Worm (Caenorhabditis elegans) whole organism, L4 larva: ENCODE data around the gene old-2.
"Not testable (repeated sequence)": the region's sequence is repeated elsewhere in the genome, so short reads cannot be mapped to it uniquely, and the experiment has no call there.

Experiments used
- D1046.2 ChIP-seq: fragments of 200-800 bp; sonication (Bioruptor generic); IDR thresholded peaks from 2 replicates; pipeline ENCODE4 v1.3.6; 2022; ENCODE audit warnings: missing genetic modification characterization, missing compliant biosample characterization
- T26A8.4 ChIP-seq: fragments of 200-800 bp; sonication (Bioruptor generic); IDR thresholded peaks from 2 replicates; pipeline ENCODE4 v1.3.6; 2022; ENCODE audit warnings: missing genetic modification characterization, missing compliant biosample characterization
- Y105C5A.15 ChIP-seq: fragments of 200-800 bp; sonication (Bioruptor generic); IDR thresholded peaks from 2 replicates; pipeline ENCODE4 v1.3.6; 2022; ENCODE audit warnings: missing genetic modification characterization, missing compliant biosample characterization
- Y48G9A.11 ChIP-seq: fragments of 200-800 bp; sonication (Bioruptor generic); IDR thresholded peaks from 2 replicates; pipeline ENCODE4 v1.3.6; 2022; ENCODE audit warnings: missing genetic modification reagents, missing genetic modification characterization, missing compliant biosample characterization
- Y75B8A.6 ChIP-seq: fragments of 200-800 bp; sonication (Bioruptor generic); IDR thresholded peaks from 2 replicates; pipeline ENCODE4 v1.3.6; 2022; ENCODE audit warnings: missing genetic modification reagents, missing genetic modification characterization, missing compliant biosample characterization
- aha-1 ChIP-seq: fragments of 150-350 bp; peaks from one replicate; lab custom pipeline; 2014; ENCODE audit warnings: missing biosample characterization, missing genetic modification characterization
- aly-2 ChIP-seq: sonication (generic microtip); optimal IDR thresholded peaks from 2 replicates; lab custom pipeline; 2018; ENCODE audit warnings: missing biosample characterization, missing genetic modification characterization
- ceh-32 ChIP-seq: sonication (generic microtip); optimal IDR thresholded peaks from 2 replicates; lab custom pipeline; 2016; ENCODE audit warnings: mild to moderate bottlenecking, missing genetic modification characterization, missing compliant biosample characterization; ENCODE audit not compliant: poor library complexity
- ceh-44 ChIP-seq: fragments of 200-800 bp; sonication (Bioruptor generic); IDR thresholded peaks from 2 replicates; pipeline ENCODE4 v1.3.6; 2022; ENCODE audit warnings: missing genetic modification reagents, missing genetic modification characterization, missing compliant biosample characterization
- daf-12 ChIP-seq: fragments of 150-350 bp; optimal IDR thresholded peaks from 2 replicates; lab custom pipeline; 2014; ENCODE audit warnings: missing biosample characterization, missing genetic modification reagents, missing genetic modification characterization
- daf-8 ChIP-seq: fragments of 200-800 bp; sonication (Bioruptor generic); IDR thresholded peaks from 2 replicates; pipeline ENCODE4 v1.3.6; 2022; ENCODE audit warnings: missing genetic modification characterization, missing compliant biosample characterization
- dmd-6 ChIP-seq: fragments of 200-800 bp; sonication (Bioruptor generic); IDR thresholded peaks from 2 replicates; pipeline ENCODE4 v1.3.6; 2022; ENCODE audit warnings: missing genetic modification reagents, missing genetic modification characterization, missing compliant biosample characterization
- dmd-9 ChIP-seq: fragments of 200-800 bp; sonication (Bioruptor generic); IDR thresholded peaks from 2 replicates; pipeline ENCODE4 v1.3.6; 2022; ENCODE audit warnings: missing genetic modification reagents, missing genetic modification characterization, missing compliant biosample characterization
- dve-1 ChIP-seq: sonication (generic microtip); optimal IDR thresholded peaks from 2 replicates; lab custom pipeline; 2017; ENCODE audit warnings: antibody characterized with exemption, mild to moderate bottlenecking, missing genetic modification characterization, missing compliant biosample characterization; ENCODE audit not compliant: insufficient read depth
- fkh-10 ChIP-seq: fragments of 150-350 bp; optimal IDR thresholded peaks from 2 replicates; lab custom pipeline; 2014; ENCODE audit warnings: missing biosample characterization, missing genetic modification reagents, missing genetic modification characterization
- hlh-11 ChIP-seq: fragments of 200-800 bp; sonication (Bioruptor generic); optimal IDR thresholded peaks from 2 replicates; lab custom pipeline; 2018; ENCODE audit warnings: mild to moderate bottlenecking, missing genetic modification characterization, missing compliant biosample characterization
- lim-7 ChIP-seq: fragments of 200-800 bp; sonication (Bioruptor generic); IDR thresholded peaks from 2 replicates; pipeline ENCODE4 v1.3.6; 2022; ENCODE audit warnings: missing genetic modification characterization, missing compliant biosample characterization
- lin-15B ChIP-seq: fragments of 150-350 bp; sonication (generic microtip); optimal IDR thresholded peaks from 3 replicates; lab custom pipeline; 2014; ENCODE audit warnings: missing biosample characterization, missing genetic modification characterization
- lin-38 ChIP-seq: fragments of 200-800 bp; sonication (Bioruptor generic); IDR thresholded peaks from 2 replicates; pipeline ENCODE4 v1.3.6; 2022; ENCODE audit warnings: missing genetic modification reagents, missing genetic modification characterization, missing compliant biosample characterization
- lin-39 ChIP-seq: fragments of 150-350 bp; optimal IDR thresholded peaks from 2 replicates; lab custom pipeline; 2014; ENCODE audit warnings: missing biosample characterization, missing genetic modification reagents, missing genetic modification characterization
- madf-9 ChIP-seq: fragments of 200-800 bp; sonication (Bioruptor generic); conservative IDR thresholded peaks from 2 replicates; pipeline ENCODE4 v1.3.6; 2022; ENCODE audit warnings: missing genetic modification reagents, missing genetic modification characterization, missing compliant biosample characterization
- nhr-237 ChIP-seq: sonication (generic microtip); optimal IDR thresholded peaks from 2 replicates; lab custom pipeline; 2017; ENCODE audit warnings: missing biosample characterization, missing genetic modification characterization
- nhr-41 ChIP-seq: fragments of 200-800 bp; sonication (Bioruptor generic); IDR thresholded peaks from 2 replicates; pipeline ENCODE4 v1.3.6; 2022; ENCODE audit warnings: missing genetic modification reagents, missing genetic modification characterization, missing compliant biosample characterization
- nhr-42 ChIP-seq: fragments of 200-800 bp; sonication (Bioruptor generic); IDR thresholded peaks from 2 replicates; pipeline ENCODE4 v1.3.6; 2022; ENCODE audit warnings: missing genetic modification characterization, missing compliant biosample characterization
- nhr-48 ChIP-seq: sonication (generic microtip); optimal IDR thresholded peaks from 2 replicates; lab custom pipeline; 2016; ENCODE audit warnings: mild to moderate bottlenecking, missing genetic modification characterization, missing compliant biosample characterization
- nhr-76 ChIP-seq: fragments of 150-350 bp; optimal IDR thresholded peaks from 2 replicates; lab custom pipeline; 2014; ENCODE audit warnings: missing biosample characterization, missing genetic modification characterization
- php-3 ChIP-seq: fragments of 200-800 bp; sonication (Bioruptor generic); IDR thresholded peaks from 2 replicates; pipeline ENCODE4 v1.3.6; 2022; ENCODE audit warnings: missing genetic modification reagents, missing genetic modification characterization, missing compliant biosample characterization
- pqm-1 ChIP-seq: sonication (generic microtip); optimal IDR thresholded peaks from 2 replicates; lab custom pipeline; 2017; ENCODE audit warnings: missing biosample characterization, missing genetic modification characterization
- rbr-2 ChIP-seq: sonication (generic microtip); optimal IDR thresholded peaks from 2 replicates; lab custom pipeline; 2016; ENCODE audit warnings: missing genotype, missing genetic modification characterization, missing compliant biosample characterization
- sdz-12 ChIP-seq: fragments of 200-800 bp; sonication (Bioruptor generic); optimal IDR thresholded peaks from 2 replicates; lab custom pipeline; 2018; ENCODE audit warnings: mild to moderate bottlenecking, missing genetic modification characterization, missing compliant biosample characterization
- skn-1 ChIP-seq: fragments of 150-350 bp; optimal IDR thresholded peaks from 2 replicates; lab custom pipeline; 2014; ENCODE audit warnings: missing biosample characterization, missing genetic modification characterization
- snpc-1.2 ChIP-seq: fragments of 200-800 bp; sonication (Bioruptor generic); IDR thresholded peaks from 2 replicates; pipeline ENCODE4 v1.3.6; 2022; ENCODE audit warnings: missing genetic modification reagents, missing genetic modification characterization, missing compliant biosample characterization
- snpc-4 ChIP-seq: fragments of 150-350 bp; optimal IDR thresholded peaks from 2 replicates; lab custom pipeline; 2014; ENCODE audit warnings: missing biosample characterization, missing genetic modification characterization
- spr-1 ChIP-seq: sonication (generic microtip); optimal IDR thresholded peaks from 2 replicates; lab custom pipeline; 2016; ENCODE audit warnings: mild to moderate bottlenecking, missing genetic modification characterization, missing compliant biosample characterization
- tag-97 ChIP-seq: fragments of 200-800 bp; sonication (Bioruptor generic); IDR thresholded peaks from 2 replicates; pipeline ENCODE4 v1.3.6; 2022; ENCODE audit warnings: missing genetic modification characterization, missing compliant biosample characterization
- unc-62 ChIP-seq, 3 experiments: fragments of 150-350 bp in 1 of 3; sonication (generic microtip); optimal IDR thresholded peaks in 2 of 3; peaks in 1 of 3; 1 replicate in 1 of 3; 2 replicates in 2 of 3; lab custom pipeline; 2014 to 2017; ENCODE audit warnings: missing biosample characterization in 3 of 3, missing genetic modification characterization in 3 of 3, missing genetic modification reagents in 3 of 3, missing genotype in 1 of 3
- vab-7 ChIP-seq: fragments of 200-800 bp; sonication (Bioruptor generic); IDR thresholded peaks from 2 replicates; pipeline ENCODE4 v1.3.6; 2022; ENCODE audit warnings: missing genetic modification reagents, missing genetic modification characterization, missing compliant biosample characterization
- zip-2 ChIP-seq: fragments of 150-350 bp; optimal IDR thresholded peaks from 2 replicates; lab custom pipeline; 2014; ENCODE audit warnings: missing biosample characterization, missing genetic modification characterization
- ztf-11 ChIP-seq: fragments of 150-350 bp; optimal IDR thresholded peaks from 2 replicates; lab custom pipeline; 2014; ENCODE audit warnings: missing biosample characterization, missing genetic modification characterization
- ztf-7 ChIP-seq: fragments of 150-350 bp; optimal IDR thresholded peaks from 2 replicates; lab custom pipeline; 2014; ENCODE audit warnings: missing biosample characterization, missing genetic modification characterization

The old-2 gene

ce11 chrII:9868698-9869097 is 19.3 kb upstream of the old-2 start, which contains the start of gene old-1:
Gene old-1 (minus strand): TSS chrII:9868747.
- TF ChIP-seq rbr-2, result no peak
- no peak for TF ChIP-seq nhr-41 (GFP tag; lab: Robert Waterston, UW)
- no peak for TF ChIP-seq tag-97 (GFP tag; lab: Robert Waterston, UW)
- TF ChIP-seq ceh-32 (tag; lab: Kevin White, UChicago), result no peak
- TF ChIP-seq pqm-1 (tag; lab: Kevin White, UChicago), result no peak
- TF ChIP-seq lin-39, result no peak
- no peak for TF ChIP-seq ztf-11 (tag; lab: Kevin White, UChicago)
- no peak for TF ChIP-seq ztf-7
- no peak for TF ChIP-seq dmd-6 (GFP tag; lab: Robert Waterston, UW)
- TF ChIP-seq dmd-9 (GFP tag; lab: Robert Waterston, UW), result no peak
- no peak for TF ChIP-seq dve-1 (tag; lab: Kevin White, UChicago)
- no peak for TF ChIP-seq nhr-76 (tag; lab: Kevin White, UChicago)
- no peak for TF ChIP-seq zip-2 (tag; lab: Kevin White, UChicago)
- no peak for TF ChIP-seq Y105C5A.15 (GFP tag; lab: Robert Waterston, UW)
- TF ChIP-seq, all 104 proteins: peak for 0

ce11 chrII:9868207-9868606 is 18.8 kb upstream of the old-2 start:
- TF ChIP-seq aly-2 (tag; lab: Kevin White, UChicago), result no peak
- TF ChIP-seq dmd-6 (GFP tag; lab: Robert Waterston, UW), result no peak
- TF ChIP-seq skn-1 (tag; lab: Kevin White, UChicago), result no peak
- TF ChIP-seq hlh-11 (tag; lab: Kevin White, UChicago), result no peak
- TF ChIP-seq unc-62 (GFP tag; optimal IDR thresholded peaks at IDR 0.05 in 1 of 2; lab: Kevin White, UChicago), result peak in 1 of 2 experiments; percentile 65
- no peak for TF ChIP-seq unc-62 (tag; optimal IDR thresholded peaks at IDR 0.05; lab: Kevin White, UChicago)
- TF ChIP-seq daf-8, result no peak
- peak; percentile 63 for TF ChIP-seq aha-1 (tag; lab: Kevin White, UChicago)

- TF ChIP-seq lin-15B (tag; lab: Kevin White, UChicago); php-3; lin-38: not testable (repeated sequence)
- TF ChIP-seq, all 104 proteins: peak for 0; not testable (repeated sequence) for 104
These were observed 17.0 kb upstream of the old-2 start, which contains the start of gene chil-1 for ce11 chrII:9866378-9866777. Gene chil-1 (minus strand): TSS chrII:9866478.

DNA sequence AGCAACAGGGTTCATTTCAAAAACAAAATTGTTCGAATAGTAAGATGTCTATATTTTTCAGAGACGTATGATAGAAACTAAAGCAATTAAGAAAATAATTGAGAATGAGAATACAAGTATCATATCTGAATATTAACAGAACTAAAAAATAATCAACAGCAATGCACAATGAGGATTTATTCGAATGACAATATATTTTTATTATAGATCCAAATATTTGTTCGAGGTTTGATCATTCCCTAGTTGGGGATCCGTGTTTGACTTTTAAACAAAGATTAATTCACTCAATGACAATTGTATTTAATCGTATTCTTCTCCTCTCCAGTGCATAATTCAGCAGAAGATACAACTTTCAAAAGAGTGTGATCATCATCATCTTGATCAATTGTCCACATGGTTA is 12.8 kb upstream of the old-2 start, which contains the start of gene C08H9.18:
Gene C08H9.18 (minus strand): TSS at position 101 of the 400 bp plus-strand sequence.
- TF ChIP-seq daf-8 (no peak), nhr-42 (GFP tag; lab: Robert Waterston, UW) (no peak), pqm-1 (tag; lab: Kevin White, UChicago) (no peak), snpc-1.2 (GFP tag; lab: Robert Waterston, UW) (no peak), fkh-10 (GFP tag; lab: Kevin White, UChicago) (no peak), daf-12 (tag; lab: Kevin White, UChicago) (no peak), Y48G9A.11 (GFP tag; lab: Robert Waterston, UW) (no peak), nhr-48 (tag; lab: Kevin White, UChicago) (no peak), snpc-4 (no peak), nhr-237 (tag; lab: Kevin White, UChicago) (no peak), dmd-9 (GFP tag; lab: Robert Waterston, UW) (no peak), sdz-12 (GFP tag; lab: Kevin White, UChicago) (no peak)
- TF ChIP-seq, all 104 proteins: peak for 0

DNA sequence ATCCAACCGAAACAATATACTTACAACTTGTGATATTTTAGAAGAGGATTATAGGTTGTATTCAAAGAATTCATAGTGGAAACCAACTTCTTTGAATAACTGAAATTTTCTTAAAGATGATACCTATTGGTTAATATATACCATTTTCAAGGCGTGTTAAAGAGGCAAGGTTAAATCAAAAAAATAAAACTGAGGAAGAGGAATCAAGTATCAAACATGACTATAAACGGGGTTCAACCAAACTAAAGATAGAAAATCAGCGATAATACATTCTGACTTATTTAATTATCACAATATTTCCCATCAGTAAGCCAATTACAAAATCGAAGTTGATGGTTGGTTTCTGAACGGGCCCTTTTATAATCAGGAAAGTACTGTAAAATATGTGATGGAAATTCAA is 12.0 kb upstream of the old-2 start, which contains the start of gene chil-3:
Gene chil-3 (minus strand): TSS at position 101 of the 400 bp plus-strand sequence.
- TF ChIP-seq T26A8.4 (GFP tag; lab: Robert Waterston, UW) (no peak), ceh-44 (no peak), Y75B8A.6 (no peak), madf-9 (GFP tag; lab: Robert Waterston, UW) (no peak), lim-7 (no peak), nhr-41 (GFP tag; lab: Robert Waterston, UW) (no peak), spr-1 (tag; lab: Kevin White, UChicago) (no peak), tag-97 (GFP tag; lab: Robert Waterston, UW) (no peak), zip-2 (tag; lab: Kevin White, UChicago) (no peak), vab-7 (GFP tag; lab: Robert Waterston, UW) (no peak), D1046.2 (GFP tag; lab: Robert Waterston, UW) (no peak)
